Fruit fly (Drosophila melanogaster) whole organism, embryonic: ENCODE measurements around the gene Cpr66Cb.
A peak's percentile ranks its signal among the peaks of the same experiment; 100 is the strongest.

ENCODE experiments used
- B-H1 ChIP-seq: fragments of 200-800 bp; sonication (Bioruptor generic); IDR thresholded peaks from 3 replicates; pipeline ENCODE4 v1.3.6; 2022; ENCODE audit warnings: missing biosample characterization, missing genetic modification characterization
- CG10654 ChIP-seq: fragments of 200-800 bp; sonication (Bioruptor generic); optimal IDR thresholded peaks from 2 replicates; lab custom pipeline; 2016; ENCODE audit warnings: missing biosample characterization, missing genetic modification characterization
- CG11093 ChIP-seq: fragments of 200-800 bp; sonication (Bioruptor generic); IDR thresholded peaks from 3 replicates; pipeline ENCODE4 v1.3.6; 2022; ENCODE audit warnings: missing biosample characterization, missing genetic modification characterization
- CG11560 ChIP-seq: fragments of 200-800 bp; sonication (Bioruptor generic); IDR thresholded peaks from 3 replicates; pipeline ENCODE4 v1.3.6; 2022; ENCODE audit warnings: missing biosample characterization, missing genetic modification characterization
- CG11696 ChIP-seq: fragments of 200-800 bp; sonication (Bioruptor generic); IDR thresholded peaks from 2 replicates; pipeline ENCODE4 v1.3.6; 2022; ENCODE audit warnings: missing biosample characterization, missing genetic modification characterization
- CG12236 ChIP-seq: fragments of 200-800 bp; sonication (Bioruptor generic); optimal IDR thresholded peaks from 2 replicates; lab custom pipeline; 2016; ENCODE audit warnings: missing biosample characterization, missing genetic modification characterization
- CG13624 ChIP-seq: fragments of 200-800 bp; sonication (Bioruptor generic); optimal IDR thresholded peaks from 2 replicates; lab custom pipeline; 2016; ENCODE audit warnings: missing biosample characterization, missing genetic modification characterization
- CG15479 ChIP-seq: fragments of 200-800 bp; sonication (Bioruptor generic); optimal IDR thresholded peaks from 3 replicates; lab custom pipeline; 2019; ENCODE audit warnings: missing biosample characterization, mild to moderate bottlenecking, missing genetic modification characterization, moderate library complexity
- CG32772 ChIP-seq: fragments of 200-800 bp; sonication (Bioruptor generic); IDR thresholded peaks from 2 replicates; pipeline ENCODE4 v1.3.6; 2022; ENCODE audit warnings: missing biosample characterization, missing genetic modification characterization
- CG3281 ChIP-seq: fragments of 200-800 bp; sonication (Bioruptor generic); optimal IDR thresholded peaks from 3 replicates; lab custom pipeline; 2017; ENCODE audit warnings: missing biosample characterization, mild to moderate bottlenecking, missing genetic modification characterization
- CG3995 ChIP-seq: fragments of 200-800 bp; sonication (Bioruptor generic); optimal IDR thresholded peaks from 3 replicates; lab custom pipeline; 2016; ENCODE audit warnings: missing biosample characterization, missing genetic modification characterization
- CG4282 ChIP-seq: fragments of 200-800 bp; sonication (Bioruptor generic); optimal IDR thresholded peaks from 2 replicates; lab custom pipeline; 2016; ENCODE audit warnings: missing biosample characterization, missing genetic modification characterization
- CG4328 ChIP-seq: fragments of 200-800 bp; sonication (Bioruptor generic); optimal IDR thresholded peaks from 3 replicates; lab custom pipeline; 2017; ENCODE audit warnings: missing biosample characterization, missing genetic modification reagents, missing genetic modification characterization
- CG43689 ChIP-seq: fragments of 200-800 bp; sonication (Bioruptor generic); IDR thresholded peaks from 2 replicates; pipeline ENCODE4 v1.3.6; 2022; ENCODE audit warnings: missing biosample characterization, missing genetic modification characterization
- CG4854 ChIP-seq: fragments of 200-800 bp; sonication (Bioruptor generic); optimal IDR thresholded peaks from 2 replicates; lab custom pipeline; 2016; ENCODE audit warnings: missing biosample characterization, missing genetic modification characterization, inconsistent platforms
- CG6272 ChIP-seq: fragments of 200-800 bp; sonication (Bioruptor generic); IDR thresholded peaks from 2 replicates; pipeline ENCODE4 v1.3.6; 2022; ENCODE audit warnings: missing biosample characterization, missing genetic modification characterization
- CG6683 ChIP-seq: fragments of 200-800 bp; sonication (Bioruptor generic); optimal IDR thresholded peaks from 2 replicates; lab custom pipeline; 2017; ENCODE audit warnings: missing biosample characterization, mild to moderate bottlenecking, missing genetic modification characterization, missing genetic modification reagents
- CG6689 ChIP-seq: fragments of 200-800 bp; sonication (Bioruptor generic); IDR thresholded peaks from 2 replicates; pipeline ENCODE4 v1.3.6; 2022; ENCODE audit warnings: missing biosample characterization, missing genetic modification characterization
- CG8281 ChIP-seq: fragments of 200-800 bp; sonication (Bioruptor generic); optimal IDR thresholded peaks from 2 replicates; lab custom pipeline; 2018; ENCODE audit warnings: missing biosample characterization, mild to moderate bottlenecking, missing genetic modification characterization, moderate library complexity
- CG8359 ChIP-seq: fragments of 200-800 bp; sonication (Bioruptor generic); optimal IDR thresholded peaks from 2 replicates; lab custom pipeline; 2017; ENCODE audit warnings: missing biosample characterization, mild to moderate bottlenecking, missing genetic modification characterization, borderline replicate concordance
- D19B ChIP-seq: fragments of 200-800 bp; sonication (Bioruptor generic); optimal IDR thresholded peaks from 2 replicates; lab custom pipeline; 2017; ENCODE audit warnings: missing biosample characterization, mild to moderate bottlenecking, missing genetic modification characterization
- Dll ChIP-seq: fragments of 200-800 bp; sonication (Bioruptor generic); IDR thresholded peaks from 4 replicates; pipeline ENCODE4 v1.3.6; 2022; ENCODE audit warnings: missing biosample characterization, missing genetic modification characterization; ENCODE audit not compliant: partially characterized antibody
- Eip74EF ChIP-seq, 2 experiments: fragments of 200-800 bp in 1 of 2; fragments of >200 bp in 1 of 2; sonication (Bioruptor generic) in 1 of 2; optimal IDR thresholded peaks; 2 replicates each; lab custom pipeline; 2017 to 2019; ENCODE audit warnings: missing biosample characterization in 2 of 2, missing genetic modification characterization in 2 of 2, mild to moderate bottlenecking in 1 of 2, moderate library complexity in 1 of 2
- Gsc ChIP-seq: fragments of 200-800 bp; sonication (Bioruptor generic); IDR thresholded peaks from 2 replicates; pipeline ENCODE4 v1.3.6; 2022; ENCODE audit warnings: missing biosample characterization, missing genetic modification characterization
- Hmx ChIP-seq: fragments of 200-800 bp; sonication (Bioruptor generic); optimal IDR thresholded peaks from 2 replicates; lab custom pipeline; 2016; ENCODE audit warnings: missing biosample characterization, missing genetic modification characterization
- Hr39 ChIP-seq: fragments of >200 bp; optimal IDR thresholded peaks from 2 replicates; lab custom pipeline; 2017
- Meics ChIP-seq: fragments of 200-800 bp; sonication (Bioruptor generic); optimal IDR thresholded peaks from 2 replicates; lab custom pipeline; 2017; ENCODE audit warnings: missing biosample characterization, mild to moderate bottlenecking, missing genetic modification characterization
- Sox102F ChIP-seq: fragments of 200-800 bp; sonication (Bioruptor generic); optimal IDR thresholded peaks from 2 replicates; lab custom pipeline; 2018; ENCODE audit warnings: missing biosample characterization, mild to moderate bottlenecking, missing genetic modification characterization, moderate library complexity
- Sry-β ChIP-seq: fragments of 200-800 bp; sonication (Bioruptor generic); optimal IDR thresholded peaks from 2 replicates; lab custom pipeline; 2018; ENCODE audit warnings: missing biosample characterization, mild to moderate bottlenecking, missing genetic modification characterization, moderate library complexity
- YL-1 ChIP-seq: fragments of 200-800 bp; sonication (Bioruptor generic); optimal IDR thresholded peaks from 3 replicates; lab custom pipeline; 2017; ENCODE audit warnings: missing biosample characterization, mild to moderate bottlenecking, missing genetic modification characterization
- aop ChIP-seq: fragments of 200-800 bp; sonication (Bioruptor generic); IDR thresholded peaks from 2 replicates; pipeline ENCODE4 v1.3.6; 2022; ENCODE audit warnings: missing biosample characterization, missing genetic modification characterization
- chn ChIP-seq: fragments of 200-800 bp; sonication (Bioruptor generic); optimal IDR thresholded peaks from 2 replicates; lab custom pipeline; 2016; ENCODE audit warnings: missing biosample characterization, missing genetic modification characterization
- corto ChIP-seq: fragments of 200-800 bp; sonication (Bioruptor generic); optimal IDR thresholded peaks from 2 replicates; lab custom pipeline; 2016; ENCODE audit warnings: missing biosample characterization, mild to moderate bottlenecking, missing genetic modification characterization, moderate library complexity
- croc ChIP-seq: fragments of 200-800 bp; sonication (Bioruptor generic); conservative IDR thresholded peaks from 3 replicates; pipeline ENCODE4 v1.3.6; 2022; ENCODE audit warnings: missing biosample characterization, missing genetic modification characterization
- emc ChIP-seq: fragments of 200-800 bp; sonication (Bioruptor generic); optimal IDR thresholded peaks from 2 replicates; lab custom pipeline; 2016; ENCODE audit warnings: missing biosample characterization, missing genetic modification characterization
- gcm2 ChIP-seq: fragments of 200-800 bp; sonication (Bioruptor generic); optimal IDR thresholded peaks from 2 replicates; lab custom pipeline; 2016; ENCODE audit warnings: missing biosample characterization, missing genetic modification characterization
- gfzf ChIP-seq: fragments of 200-800 bp; sonication (Bioruptor generic); optimal IDR thresholded peaks from 2 replicates; lab custom pipeline; 2016; ENCODE audit warnings: missing biosample characterization, mild to moderate bottlenecking, missing genetic modification characterization, moderate library complexity
- gro ChIP-seq: fragments of 200-800 bp; sonication (Bioruptor generic); optimal IDR thresholded peaks from 2 replicates; lab custom pipeline; 2016; ENCODE audit warnings: missing biosample characterization, missing genetic modification characterization
- klu ChIP-seq: fragments of 200-800 bp; sonication (Bioruptor generic); IDR thresholded peaks from 2 replicates; pipeline ENCODE4 v1.3.6; 2022; ENCODE audit warnings: missing biosample characterization, missing genetic modification characterization
- lbe ChIP-seq: fragments of 200-800 bp; sonication (Bioruptor generic); optimal IDR thresholded peaks from 2 replicates; lab custom pipeline; 2016; ENCODE audit warnings: missing biosample characterization, mild to moderate bottlenecking, missing genetic modification characterization
- lmd ChIP-seq: fragments of 200-800 bp; sonication (Bioruptor generic); IDR thresholded peaks from 2 replicates; pipeline ENCODE4 v1.3.6; 2022; ENCODE audit warnings: missing biosample characterization, missing genetic modification characterization
- lola ChIP-seq, 3 experiments: fragments of >200 bp in 2 of 3; fragments of 200-800 bp in 1 of 3; sonication (Bioruptor generic) in 1 of 3; optimal IDR thresholded peaks; 2 replicates each; lab custom pipeline; 2017 to 2019; ENCODE audit warnings: missing biosample characterization in 3 of 3, missing genetic modification characterization in 3 of 3, mild to moderate bottlenecking in 1 of 3, moderate library complexity in 1 of 3
- p53 ChIP-seq: fragments of 200-800 bp; sonication (Bioruptor generic); optimal IDR thresholded peaks from 2 replicates; lab custom pipeline; 2016; ENCODE audit warnings: missing biosample characterization, missing genetic modification characterization
- ro ChIP-seq: fragments of 200-800 bp; sonication (Bioruptor generic); IDR thresholded peaks from 2 replicates; pipeline ENCODE4 v1.3.6; 2022; ENCODE audit warnings: missing biosample characterization, missing genetic modification characterization
- scrt ChIP-seq: fragments of 200-800 bp; sonication (Bioruptor generic); optimal IDR thresholded peaks from 2 replicates; lab custom pipeline; 2018; ENCODE audit warnings: missing biosample characterization, mild to moderate bottlenecking, missing genetic modification characterization, moderate library complexity
- sim ChIP-seq: fragments of 200-800 bp; sonication (Bioruptor generic); IDR thresholded peaks from 2 replicates; pipeline ENCODE4 v1.3.6; 2022; ENCODE audit warnings: missing biosample characterization, missing genetic modification characterization
- slou ChIP-seq: fragments of 200-800 bp; sonication (Bioruptor generic); optimal IDR thresholded peaks from 3 replicates; lab custom pipeline; 2016; ENCODE audit warnings: missing biosample characterization, missing genetic modification characterization
- sug ChIP-seq: fragments of 200-800 bp; optimal IDR thresholded peaks from 2 replicates; lab custom pipeline; 2019; ENCODE audit warnings: missing biosample characterization, mild to moderate bottlenecking, missing genetic modification characterization, moderate library complexity
- tna ChIP-seq: fragments of 200-800 bp; sonication (Bioruptor generic); IDR thresholded peaks from 2 replicates; pipeline ENCODE4 v1.3.6; 2022; ENCODE audit warnings: missing biosample characterization, missing genetic modification characterization; ENCODE audit not compliant: partially characterized antibody
- wor ChIP-seq: fragments of 200-800 bp; sonication (Bioruptor generic); IDR thresholded peaks from 2 replicates; pipeline ENCODE4 v1.3.6; 2022; ENCODE audit warnings: missing biosample characterization, missing genetic modification characterization
- z ChIP-seq: fragments of 200-800 bp; sonication (Bioruptor generic); IDR thresholded peaks from 3 replicates; pipeline ENCODE4 v1.3.6; 2022; ENCODE audit warnings: missing biosample characterization, missing genetic modification characterization
- zf30C ChIP-seq: fragments of 200-800 bp; sonication (Bioruptor generic); optimal IDR thresholded peaks from 3 replicates; lab custom pipeline; 2018; ENCODE audit warnings: missing biosample characterization, mild to moderate bottlenecking, missing genetic modification characterization

Gene Cpr66Cb

DNA sequence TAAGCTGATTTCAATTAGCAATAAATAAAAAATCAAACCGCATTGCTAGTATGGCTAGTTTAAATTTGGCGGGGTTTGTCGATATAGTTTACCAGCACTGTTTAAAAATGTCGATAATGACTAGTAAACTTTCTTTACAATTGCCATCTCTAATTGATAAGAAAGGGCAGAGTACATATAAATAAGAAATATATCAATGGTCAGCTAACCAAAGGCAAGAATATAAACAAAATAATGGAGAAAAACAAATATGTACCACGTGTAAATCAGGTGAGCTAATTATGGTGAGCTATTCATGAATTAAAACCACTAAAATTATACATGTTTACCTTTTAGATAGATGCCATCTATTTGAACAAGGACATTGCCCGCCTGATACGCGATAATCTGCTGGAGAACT, 2.4 kb downstream of the Cpr66Cb start, which contains the start of gene Pex2 (continued):
- TF ChIP-seq Sox102F (GFP tag; lab: Kevin White, UChicago) (no peak), aop (no peak), z (no peak), lmd (no peak), CG4854 (GFP tag; lab: Kevin White, UChicago) (no peak), Gsc (GFP tag; lab: Robert Waterston, UW) (no peak), lola (GFP tag; optimal IDR thresholded peaks at IDR 0.05; lab: Kevin White, UChicago) (no peak), YL-1 (GFP tag; lab: Kevin White, UChicago) (peak; percentile 9), zf30C (GFP tag; lab: Kevin White, UChicago) (no peak), sim (GFP tag; lab: Robert Waterston, UW) (no peak), CG10654 (no peak), CG11560 (no peak), sug (peak; percentile 28), gfzf (peak; percentile 8), CG32772 (GFP tag; lab: Robert Waterston, UW) (no peak), CG8281 (tag; lab: Kevin White, UChicago) (no peak), CG11093 (no peak), CG6272 (GFP tag; lab: Robert Waterston, UW) (no peak), emc (no peak), chn (no peak), CG4328 (no peak), CG12236 (GFP tag; lab: Kevin White, UChicago) (no peak), D19B (GFP tag; lab: Kevin White, UChicago) (no peak), corto (GFP tag; lab: Kevin White, UChicago) (no peak), CG11696 (GFP tag; lab: Robert Waterston, UW) (no peak), B-H1 (GFP tag; lab: Robert Waterston, UW) (no peak), Eip74EF (GFP tag; optimal IDR thresholded peaks at IDR 0.05; lab: Kevin White, UChicago) (no peak), gro (GFP tag; lab: Kevin White, UChicago) (peak; percentile 55), CG43689 (GFP tag; lab: Robert Waterston, UW) (no peak), p53 (GFP tag; lab: Kevin White, UChicago) (no peak), CG8359 (GFP tag; lab: Kevin White, UChicago) (no peak), CG4282 (GFP tag; lab: Kevin White, UChicago) (no peak), CG3995 (GFP tag; lab: Kevin White, UChicago) (no peak), croc (GFP tag; lab: Robert Waterston, UW) (no peak), ro (no peak), CG3281 (GFP tag; lab: Kevin White, UChicago) (no peak), gcm2 (GFP tag; lab: Kevin White, UChicago) (no peak), CG6683 (GFP tag; lab: Kevin White, UChicago) (no peak), CG6689 (no peak), wor (GFP tag; lab: Robert Waterston, UW) (no peak), CG15479 (no peak), Dll (peak; percentile 48; the same call in 1 of the 4 replicates), Hmx (GFP tag; lab: Kevin White, UChicago) (no peak), klu (GFP tag; lab: Robert Waterston, UW) (no peak), slou (GFP tag; lab: Kevin White, UChicago) (no peak), lbe (GFP tag; lab: Kevin White, UChicago) (peak; percentile 41), Hr39 (no peak), Sry-β (no peak), tna (no peak), CG13624 (GFP tag; lab: Kevin White, UChicago) (peak; percentile 4), scrt (GFP tag; lab: Kevin White, UChicago) (no peak), Meics (no peak)
